Fruit fly (Drosophila melanogaster) whole organism, pupa: ENCODE data around the gene CG17261.

Experiments used
- CG10348 ChIP-seq: fragments of 200-800 bp; sonication (Bioruptor generic); IDR thresholded peaks from 2 replicates; pipeline ENCODE4 v1.3.6; 2022; ENCODE audit warnings: missing biosample characterization, missing genetic modification characterization
- CG12605 ChIP-seq: fragments of 200-800 bp; sonication (Bioruptor generic); IDR thresholded peaks from 2 replicates; pipeline ENCODE4 v1.3.6; 2022; ENCODE audit warnings: missing biosample characterization, missing genetic modification characterization
- CG13204 ChIP-seq: fragments of 200-800 bp; sonication (Bioruptor generic); optimal IDR thresholded peaks from 2 replicates; lab custom pipeline; 2018; ENCODE audit warnings: missing biosample characterization, mild to moderate bottlenecking, missing genetic modification characterization, moderate library complexity
- CG14655 ChIP-seq: fragments of 200-800 bp; sonication (Bioruptor generic); optimal IDR thresholded peaks from 3 replicates; lab custom pipeline; 2017; ENCODE audit warnings: mild to moderate bottlenecking, missing biosample characterization, missing genetic modification reagents, missing genetic modification characterization
- CG15710 ChIP-seq: fragments of 200-800 bp; sonication (Bioruptor generic); optimal IDR thresholded peaks from 2 replicates; lab custom pipeline; 2018; ENCODE audit warnings: missing biosample characterization, mild to moderate bottlenecking, missing genetic modification characterization, moderate library complexity
- CG17806 ChIP-seq: fragments of 200-800 bp; sonication (Bioruptor generic); optimal IDR thresholded peaks from 2 replicates; lab custom pipeline; 2018; ENCODE audit warnings: missing biosample characterization, mild to moderate bottlenecking, missing genetic modification characterization, moderate library complexity
- CG32121 ChIP-seq: fragments of 200-800 bp; sonication (Bioruptor generic); IDR thresholded peaks from 2 replicates; pipeline ENCODE4 v1.3.6; 2022; ENCODE audit warnings: missing biosample characterization, missing genetic modification characterization
- CG34367 ChIP-seq: fragments of 200-800 bp; sonication (Bioruptor generic); optimal IDR thresholded peaks from 2 replicates; lab custom pipeline; 2018; ENCODE audit warnings: missing biosample characterization, mild to moderate bottlenecking, missing genetic modification characterization
- CG4496 ChIP-seq: fragments of 200-800 bp; sonication (Bioruptor generic); IDR thresholded peaks from 3 replicates; pipeline ENCODE4 v1.3.6; 2022; ENCODE audit warnings: missing biosample characterization, missing genetic modification characterization
- CG8159 ChIP-seq: fragments of 200-800 bp; sonication (Bioruptor generic); optimal IDR thresholded peaks from 3 replicates; lab custom pipeline; 2018; ENCODE audit warnings: missing biosample characterization, mild to moderate bottlenecking, missing genetic modification characterization, moderate library complexity
- CG8301 ChIP-seq: fragments of 200-800 bp; sonication (Bioruptor generic); optimal IDR thresholded peaks from 2 replicates; lab custom pipeline; 2018; ENCODE audit warnings: missing biosample characterization, mild to moderate bottlenecking, missing genetic modification characterization
- CG9948 ChIP-seq: fragments of 200-800 bp; sonication (Bioruptor generic); optimal IDR thresholded peaks from 2 replicates; lab custom pipeline; 2018; ENCODE audit warnings: missing biosample characterization, mild to moderate bottlenecking, missing genetic modification characterization, moderate library complexity
- D1 ChIP-seq: fragments of 200-800 bp; sonication (Bioruptor generic); optimal IDR thresholded peaks from 2 replicates; lab custom pipeline; 2018; ENCODE audit warnings: missing biosample characterization, mild to moderate bottlenecking, missing genetic modification characterization, moderate library complexity
- EcR ChIP-seq: fragments of 200-800 bp; sonication (Bioruptor generic); optimal IDR thresholded peaks from 3 replicates; lab custom pipeline; 2019; ENCODE audit warnings: missing biosample characterization, missing genetic modification characterization, mild to moderate bottlenecking, moderate library complexity, missing genetic modification reagents
- Ets98B ChIP-seq: fragments of 200-800 bp; sonication (Bioruptor generic); IDR thresholded peaks from 2 replicates; pipeline ENCODE4 v1.3.6; 2022; ENCODE audit warnings: missing biosample characterization, missing genetic modification characterization
- Pif1A ChIP-seq: fragments of 200-800 bp; sonication (Bioruptor generic); optimal IDR thresholded peaks from 3 replicates; lab custom pipeline; 2016; ENCODE audit warnings: missing biosample characterization, missing genetic modification characterization
- Pif1B ChIP-seq: fragments of 200-800 bp; sonication (Bioruptor generic); optimal IDR thresholded peaks from 3 replicates; lab custom pipeline; 2016; ENCODE audit warnings: missing biosample characterization, missing genetic modification characterization
- Snoo ChIP-seq: fragments of 200-800 bp; sonication (Bioruptor generic); optimal IDR thresholded peaks from 3 replicates; lab custom pipeline; 2017; ENCODE audit warnings: missing biosample characterization, mild to moderate bottlenecking, missing genetic modification characterization, inconsistent platforms
- fd96Ca ChIP-seq: fragments of 200-800 bp; sonication (Bioruptor generic); IDR thresholded peaks from 3 replicates; pipeline ENCODE4 v1.3.6; 2022; ENCODE audit warnings: missing biosample characterization, missing genetic modification characterization
- gl ChIP-seq: fragments of 200-800 bp; sonication (Bioruptor generic); optimal IDR thresholded peaks from 2 replicates; lab custom pipeline; 2018; ENCODE audit warnings: missing biosample characterization, mild to moderate bottlenecking, missing genetic modification characterization
- rn ChIP-seq: fragments of 200-800 bp; sonication (Bioruptor generic); IDR thresholded peaks from 2 replicates; pipeline ENCODE4 v1.3.6; 2022; ENCODE audit warnings: missing biosample characterization, missing genetic modification characterization

Gene CG17261

DNA sequence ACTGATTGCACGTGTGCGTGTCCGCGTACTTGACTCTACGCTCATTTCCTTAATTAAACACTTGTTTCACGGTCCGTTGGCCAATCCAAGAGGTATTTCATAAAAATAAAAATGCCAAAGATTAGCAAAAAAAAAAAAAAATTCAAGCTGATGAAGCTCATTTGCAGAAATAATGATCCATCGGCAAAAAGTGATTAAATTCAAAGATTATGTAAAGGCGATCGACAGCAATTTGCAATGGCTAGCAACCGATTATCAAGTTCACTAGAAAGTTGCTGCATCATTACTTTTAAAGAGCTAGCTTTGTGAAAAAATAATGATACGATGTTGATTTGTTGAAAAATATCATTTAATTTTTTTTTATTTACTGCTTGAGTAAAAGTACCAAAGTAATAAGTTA, 32.9 kb upstream of the CG17261 start:
- TF ChIP-seq CG34367 (tag; lab: Kevin White, UChicago) (no peak), CG8301 (tag; lab: Kevin White, UChicago) (no peak), Ets98B (GFP tag; lab: Robert Waterston, UW) (no peak)

DNA sequence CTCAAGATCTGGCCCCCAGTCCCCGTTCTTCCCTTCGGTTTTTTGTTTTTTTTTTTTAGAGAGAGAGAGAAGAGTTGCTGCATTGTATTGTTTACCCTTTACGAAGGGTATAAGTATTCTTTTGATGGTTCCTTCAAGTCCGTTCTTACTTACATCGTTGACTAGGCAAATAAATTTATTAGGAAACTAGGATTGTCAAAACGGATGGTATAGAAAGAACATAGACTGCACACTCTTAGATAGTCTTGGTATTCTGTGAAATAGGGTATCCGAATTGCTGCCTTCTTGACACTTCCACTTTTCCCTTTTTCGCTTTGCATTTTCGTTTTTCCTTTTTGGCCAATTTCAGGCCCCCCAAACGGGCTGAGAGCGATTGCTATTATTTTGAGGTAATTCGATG, 30.9 kb upstream of the CG17261 start:
- TF ChIP-seq EcR (GFP tag; lab: Kevin White, UChicago) (no peak), CG15710 (tag; lab: Kevin White, UChicago) (peak; percentile 73), Pif1B (GFP tag; lab: Kevin White, UChicago) (peak; percentile 79), CG13204 (GFP tag; lab: Kevin White, UChicago) (peak; percentile 22), CG17806 (tag; lab: Kevin White, UChicago) (peak; percentile 70), CG34367 (tag; lab: Kevin White, UChicago) (peak; percentile 66), CG32121 (no peak), gl (tag; lab: Kevin White, UChicago) (peak; percentile 21), Ets98B (GFP tag; lab: Robert Waterston, UW) (no peak), CG8301 (tag; lab: Kevin White, UChicago) (peak; percentile 38), Snoo (peak; percentile 78), D1 (tag; lab: Kevin White, UChicago) (no peak), CG12605 (no peak; the same call in 1 of the 2 replicates), CG4496 (GFP tag; lab: Robert Waterston, UW) (peak; percentile 60; the same call in 2 of the 3 replicates), CG9948 (peak; percentile 57), fd96Ca (peak; percentile 60; the same call in 2 of the 3 replicates), CG14655 (GFP tag; lab: Kevin White, UChicago) (peak; percentile 57), Pif1A (GFP tag; lab: Kevin White, UChicago) (peak; percentile 75), CG10348 (GFP tag; lab: Robert Waterston, UW) (no peak), CG8159 (tag; lab: Kevin White, UChicago) (peak; percentile 80), rn (GFP tag; lab: Robert Waterston, UW) (no peak)

DNA sequence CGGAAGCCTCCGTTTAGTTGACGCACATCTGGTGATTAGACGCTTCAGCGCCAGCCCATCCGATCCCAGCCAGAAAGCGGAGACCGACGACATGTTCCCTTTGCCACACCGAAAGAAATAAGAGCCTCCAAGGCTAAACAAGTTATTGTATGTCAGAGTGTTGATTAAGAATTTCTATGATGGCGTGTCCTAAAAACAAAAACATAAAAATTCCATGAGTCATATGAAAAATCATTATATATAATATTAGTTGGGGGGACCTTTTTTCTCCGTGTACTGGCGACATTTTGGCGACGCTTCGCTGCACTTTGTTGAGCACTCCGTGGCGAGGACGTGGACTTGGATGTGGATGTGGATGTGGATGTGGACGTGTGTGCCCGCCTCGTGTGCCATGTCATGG, 29.6 kb upstream of the CG17261 start:
- TF ChIP-seq CG9948 (peak; percentile 57), Ets98B (GFP tag; lab: Robert Waterston, UW) (peak; percentile 80), rn (GFP tag; lab: Robert Waterston, UW) (no peak), CG32121 (peak; percentile 69), gl (tag; lab: Kevin White, UChicago) (no peak), CG17806 (tag; lab: Kevin White, UChicago) (peak; percentile 59), CG4496 (GFP tag; lab: Robert Waterston, UW) (peak; percentile 86), CG10348 (GFP tag; lab: Robert Waterston, UW) (no peak), CG8301 (tag; lab: Kevin White, UChicago) (peak; percentile 67), CG34367 (tag; lab: Kevin White, UChicago) (peak; percentile 39), Pif1A (GFP tag; lab: Kevin White, UChicago) (peak; percentile 69), D1 (tag; lab: Kevin White, UChicago) (no peak), Snoo (peak; percentile 12), CG15710 (tag; lab: Kevin White, UChicago) (peak; percentile 52), CG14655 (GFP tag; lab: Kevin White, UChicago) (peak; percentile 81), EcR (GFP tag; lab: Kevin White, UChicago) (no peak), Pif1B (GFP tag; lab: Kevin White, UChicago) (peak; percentile 44), fd96Ca (peak; percentile 74; the same call in 2 of the 3 replicates), CG13204 (GFP tag; lab: Kevin White, UChicago) (no peak), CG12605 (peak; percentile 54; the same call in 1 of the 2 replicates), CG8159 (tag; lab: Kevin White, UChicago) (no peak)

DNA sequence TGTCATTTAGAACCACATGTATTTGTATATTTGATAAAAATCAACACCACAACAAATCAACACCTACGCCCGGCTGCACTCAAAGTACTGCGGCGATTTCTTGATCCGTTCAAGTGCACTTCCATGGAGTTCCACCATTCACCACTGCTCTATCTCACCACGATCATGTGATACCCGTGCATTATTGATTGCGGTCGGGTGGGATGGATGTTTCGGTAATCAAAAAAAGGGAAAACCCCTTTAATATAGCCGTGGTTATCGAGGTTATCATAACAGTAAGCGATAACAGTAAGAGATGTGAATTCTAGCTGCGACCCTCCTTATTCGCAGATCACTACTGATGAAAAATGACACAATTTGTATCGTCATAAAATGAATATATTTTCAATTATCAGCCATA, 24.1 kb upstream of the CG17261 start, which contains the start of the genes CG17224 and CG17264:
Gene CG17224 (minus strand): TSS at position 97 of the 400 bp plus-strand sequence.
Gene CG17264 (plus strand): TSS at position 297 of the 400 bp plus-strand sequence.
- TF ChIP-seq CG10348 (GFP tag; lab: Robert Waterston, UW) (no peak), CG15710 (tag; lab: Kevin White, UChicago) (no peak), rn (GFP tag; lab: Robert Waterston, UW) (no peak), CG32121 (no peak), D1 (tag; lab: Kevin White, UChicago) (no peak), EcR (GFP tag; lab: Kevin White, UChicago) (no peak), Ets98B (GFP tag; lab: Robert Waterston, UW) (no peak)

DNA sequence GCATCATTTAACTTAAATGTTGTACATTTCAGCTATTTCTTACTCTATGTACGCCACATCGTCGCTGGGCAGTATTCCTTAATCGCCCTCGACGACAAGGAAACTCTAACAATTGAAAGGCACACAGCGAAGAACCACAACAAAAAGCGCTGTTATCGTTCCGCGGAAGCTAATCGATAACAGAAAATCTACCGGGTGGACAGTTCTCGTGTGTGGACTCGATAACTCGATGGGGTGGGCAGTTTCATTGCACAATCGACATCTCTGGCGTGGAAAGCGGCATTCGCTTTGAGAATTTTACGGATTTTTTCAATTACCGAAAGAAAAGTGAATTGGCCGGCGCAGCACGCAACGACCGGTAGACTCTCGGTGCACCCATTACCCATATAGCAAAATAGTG, 19.4 kb upstream of the CG17261 start, which contains the start of the genes alpha4GT1 and Prp40:
Gene alpha4GT1 (minus strand): TSS at position 156 of the 400 bp plus-strand sequence.
Gene Prp40 (plus strand): TSS at position 241 of the 400 bp plus-strand sequence.
- TF ChIP-seq rn (GFP tag; lab: Robert Waterston, UW) (no peak), Ets98B (GFP tag; lab: Robert Waterston, UW) (no peak), CG13204 (GFP tag; lab: Kevin White, UChicago) (no peak), CG14655 (GFP tag; lab: Kevin White, UChicago) (no peak)
- TF ChIP-seq, all 21 proteins: peak for 0

DNA sequence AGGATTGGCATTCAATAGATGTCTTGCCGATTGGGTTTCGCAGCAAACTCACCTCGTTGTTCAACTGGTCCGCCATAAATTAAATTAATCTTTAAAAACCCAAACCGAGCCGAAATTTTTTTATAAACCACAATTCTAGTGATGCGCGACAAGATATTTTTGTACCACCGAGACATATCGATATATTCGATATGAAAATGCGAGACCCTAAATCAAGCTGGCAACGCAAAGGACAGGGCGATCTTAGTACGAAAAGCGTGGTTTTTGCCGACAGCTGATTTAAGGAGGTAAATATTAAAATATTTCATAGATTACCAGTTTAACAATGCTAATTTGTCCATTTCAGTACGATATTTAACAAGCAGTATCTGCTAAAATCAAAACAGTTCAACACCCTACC, 13.3 kb upstream of the CG17261 start, which contains the start of the genes Sf3b2 and CG17219:
Gene Sf3b2 (minus strand): TSS at position 157 of the 400 bp plus-strand sequence.
Gene CG17219 (plus strand): TSS at position 242 of the 400 bp plus-strand sequence.
- TF ChIP-seq CG14655 (GFP tag; lab: Kevin White, UChicago) (no peak), CG8159 (tag; lab: Kevin White, UChicago) (no peak), CG17806 (tag; lab: Kevin White, UChicago) (no peak), CG8301 (tag; lab: Kevin White, UChicago) (no peak), CG10348 (GFP tag; lab: Robert Waterston, UW) (no peak), D1 (tag; lab: Kevin White, UChicago) (no peak), rn (GFP tag; lab: Robert Waterston, UW) (no peak), EcR (GFP tag; lab: Kevin White, UChicago) (no peak), Pif1B (GFP tag; lab: Kevin White, UChicago) (no peak), CG12605 (no peak), Ets98B (GFP tag; lab: Robert Waterston, UW) (no peak), CG4496 (GFP tag; lab: Robert Waterston, UW) (no peak), CG13204 (GFP tag; lab: Kevin White, UChicago) (no peak)
- TF ChIP-seq, all 21 proteins: peak for 0
